Worm (Caenorhabditis elegans): Measurements from ENCODE around the gene dhs-13.

DNA sequence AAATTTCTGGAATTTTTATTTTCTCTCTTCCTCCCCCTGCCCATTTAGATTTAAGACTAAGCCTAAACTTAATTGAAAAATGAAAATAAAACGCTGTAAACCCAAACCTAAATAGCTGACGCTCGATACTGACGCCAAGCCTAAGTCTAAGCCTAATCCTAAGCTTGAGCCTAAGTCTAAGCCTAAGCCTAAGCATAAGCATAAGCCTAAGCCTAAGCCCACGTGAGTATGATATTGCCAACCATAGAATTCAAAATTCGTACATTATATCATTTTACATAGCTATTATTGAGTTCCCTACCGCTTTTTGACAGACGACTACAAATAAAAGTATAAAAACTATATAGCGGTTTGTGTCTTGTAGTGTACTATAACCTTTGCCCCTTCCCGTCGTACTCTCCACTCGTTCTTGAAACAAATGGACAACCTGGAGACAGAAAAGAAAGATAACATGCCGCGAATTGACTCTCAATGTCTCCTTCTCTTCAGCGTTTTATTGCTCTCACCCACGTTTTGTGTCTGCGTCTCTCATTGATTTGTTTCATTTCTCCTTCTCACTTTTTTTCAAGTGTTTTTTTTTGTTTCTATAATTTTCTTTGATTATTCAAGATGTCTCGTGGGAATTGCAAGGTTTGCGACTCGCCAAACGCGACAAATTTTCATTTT, 28.2 kb downstream of the dhs-13 start, which contains the start of gene nhr-256:
- no peak for TF ChIP-seq saeg-2 (GFP tag; IDR thresholded peaks at IDR 0.05)
- peak in 1 of 2 experiments; percentile 81 for TF ChIP-seq mdl-1 (tag; optimal IDR thresholded peaks at IDR 0.05)
- no peak for TF ChIP-seq snpc-4 (tag; optimal IDR thresholded peaks at IDR 0.05)
- TF ChIP-seq dmd-9 (GFP tag; IDR thresholded peaks at IDR 0.05), result no peak
- TF ChIP-seq T26A8.4 (GFP tag; IDR thresholded peaks at IDR 0.05), result no peak
- peak in 1 of 2 experiments; percentile 27 for TF ChIP-seq daf-16 (GFP tag; optimal IDR thresholded peaks at IDR 0.05)
- TF ChIP-seq daf-16 (tag; optimal IDR thresholded peaks at IDR 0.05), result peak; percentile 85
- TF ChIP-seq ztf-11 (tag; optimal IDR thresholded peaks at IDR 0.05), result no peak
- no peak; the same call in 1 of the 2 replicates for TF ChIP-seq tra-1 (GFP tag; IDR thresholded peaks at IDR 0.05)
- TF ChIP-seq nhr-76 (tag; optimal IDR thresholded peaks at IDR 0.05), result peak; percentile 22
- peak; percentile 21 for TF ChIP-seq nhr-11 (tag; optimal IDR thresholded peaks at IDR 0.05)
- peak; percentile 72 for TF ChIP-seq pqm-1 (tag; optimal IDR thresholded peaks at IDR 0.05)
- peak; percentile 86 for TF ChIP-seq nhr-48 (tag; optimal IDR thresholded peaks at IDR 0.05)
- TF ChIP-seq nhr-6 (tag; optimal IDR thresholded peaks at IDR 0.05), result peak; percentile 32
- TF ChIP-seq nhr-77 (tag; optimal IDR thresholded peaks at IDR 0.05), result peak; percentile 87
